Worm (Caenorhabditis elegans) whole organism, L1 larva: ENCODE data around the gene str-261.

Experiments used
- C04F5.9 ChIP-seq: sonication (generic microtip); optimal IDR thresholded peaks from 2 replicates; lab custom pipeline; 2016; ENCODE audit warnings: missing genetic modification characterization, missing compliant biosample characterization
- C16A3.4 ChIP-seq: fragments of 150-350 bp; optimal IDR thresholded peaks from 2 replicates; lab custom pipeline; 2014; ENCODE audit warnings: missing biosample characterization, missing genetic modification characterization
- C34B4.2 ChIP-seq: sonication (generic microtip); optimal IDR thresholded peaks from 2 replicates; lab custom pipeline; 2017; ENCODE audit warnings: mild to moderate bottlenecking, missing genetic modification characterization, missing compliant biosample characterization
- Y116A8C.19 ChIP-seq: sonication (generic microtip); optimal IDR thresholded peaks from 2 replicates; lab custom pipeline; 2016; ENCODE audit warnings: missing compliant biosample characterization, missing genetic modification characterization, borderline replicate concordance
- alr-1 ChIP-seq: fragments of 200-800 bp; sonication (Bioruptor generic); optimal IDR thresholded peaks from 2 replicates; lab custom pipeline; 2018; ENCODE audit warnings: borderline replicate concordance, mild to moderate bottlenecking, missing genetic modification characterization, missing compliant biosample characterization
- blmp-1 ChIP-seq: fragments of 150-350 bp; optimal IDR thresholded peaks from 2 replicates; lab custom pipeline; 2014; ENCODE audit warnings: missing biosample characterization, missing genetic modification characterization
- ceh-8 ChIP-seq: fragments of 200-800 bp; sonication (Bioruptor generic); optimal IDR thresholded peaks from 2 replicates; lab custom pipeline; 2018; ENCODE audit warnings: mild to moderate bottlenecking, missing genetic modification characterization, moderate library complexity, missing compliant biosample characterization
- dpl-1 ChIP-seq, 3 experiments: fragments of 150-350 bp in 2 of 3; sonication (generic microtip) in 1 of 3; optimal IDR thresholded peaks; 2 replicates each; lab custom pipeline; 2014 to 2017; ENCODE audit warnings: missing biosample characterization in 3 of 3, missing genetic modification characterization in 3 of 3, missing genetic modification reagents in 3 of 3
- efl-1 ChIP-seq, 4 experiments: fragments of 150-350 bp; optimal IDR thresholded peaks in 3 of 4; peaks in 1 of 4; 1 replicate in 1 of 4; 2 replicates in 3 of 4; lab custom pipeline; 2014; ENCODE audit warnings: missing biosample characterization in 2 of 4, missing genetic modification characterization in 2 of 4, missing genetic modification reagents in 2 of 4
- elt-2 ChIP-seq: sonication (generic microtip); optimal IDR thresholded peaks from 2 replicates; lab custom pipeline; 2016; ENCODE audit warnings: missing genetic modification characterization, mild to moderate bottlenecking, inconsistent platforms, missing compliant biosample characterization, missing genetic modification reagents
- elt-3 ChIP-seq, 6 experiments: fragments of 150-350 bp in 1 of 6; sonication (generic microtip); optimal IDR thresholded peaks; 2 replicates each; lab custom pipeline; 2017 to 2018; ENCODE audit warnings: missing biosample characterization in 6 of 6, missing genetic modification characterization in 6 of 6, inconsistent platforms in 1 of 6
- grh-1 ChIP-seq: fragments of 200-800 bp; sonication (Bioruptor generic); IDR thresholded peaks from 2 replicates; pipeline ENCODE4 v1.3.6; 2022; ENCODE audit warnings: missing genetic modification reagents, missing genetic modification characterization, missing compliant biosample characterization
- hlh-17 ChIP-seq: fragments of 200-800 bp; sonication (Bioruptor generic); optimal IDR thresholded peaks from 2 replicates; lab custom pipeline; 2018; ENCODE audit warnings: missing genetic modification characterization, mild to moderate bottlenecking, missing compliant biosample characterization, moderate library complexity, borderline replicate concordance
- hpl-2 ChIP-seq: fragments of 150-350 bp; optimal IDR thresholded peaks from 2 replicates; lab custom pipeline; 2014; ENCODE audit warnings: missing biosample characterization, missing genetic modification reagents, missing genetic modification characterization
- isw-1 ChIP-seq: fragments of 200-800 bp; sonication (Bioruptor generic); IDR thresholded peaks from 2 replicates; pipeline ENCODE4 v1.3.6; 2022; ENCODE audit warnings: missing genetic modification characterization, missing compliant biosample characterization
- jun-1 ChIP-seq: fragments of 150-350 bp; optimal IDR thresholded peaks from 2 replicates; lab custom pipeline; 2014; ENCODE audit warnings: missing biosample characterization, missing genetic modification reagents, missing genetic modification characterization
- lin-13 ChIP-seq: fragments of 150-350 bp; optimal IDR thresholded peaks from 2 replicates; lab custom pipeline; 2014; ENCODE audit warnings: missing biosample characterization, missing genetic modification reagents, missing genetic modification characterization
- lin-14 ChIP-seq: fragments of 200-800 bp; sonication (Bioruptor generic); optimal IDR thresholded peaks from 2 replicates; lab custom pipeline; 2018; ENCODE audit warnings: mild to moderate bottlenecking, missing genetic modification characterization, moderate library complexity, missing compliant biosample characterization
- lin-35 ChIP-seq, 2 experiments: fragments of 150-350 bp; optimal IDR thresholded peaks; 2 replicates each; lab custom pipeline; 2014; ENCODE audit warnings: missing biosample characterization in 2 of 2, missing genetic modification characterization in 2 of 2, missing genetic modification reagents in 2 of 2
- mab-9 ChIP-seq: fragments of 200-800 bp; sonication (Bioruptor generic); IDR thresholded peaks from 2 replicates; pipeline ENCODE4 v1.3.6; 2022; ENCODE audit warnings: missing genetic modification reagents, missing genetic modification characterization, missing compliant biosample characterization
- mdl-1 ChIP-seq, 2 experiments: fragments of 150-350 bp; optimal IDR thresholded peaks; 2 replicates each; lab custom pipeline; 2014 to 2017; ENCODE audit warnings: missing biosample characterization in 2 of 2, missing genetic modification characterization in 2 of 2, inconsistent platforms in 1 of 2
- nhr-11 ChIP-seq: fragments of 150-350 bp; optimal IDR thresholded peaks from 2 replicates; lab custom pipeline; 2014; ENCODE audit warnings: missing biosample characterization, missing genetic modification characterization
- nhr-19 ChIP-seq: fragments of 200-800 bp; sonication (Bioruptor generic); conservative IDR thresholded peaks from 2 replicates; pipeline ENCODE4 v1.3.6; 2022; ENCODE audit warnings: missing genetic modification characterization, missing compliant biosample characterization
- nhr-28 ChIP-seq: fragments of 150-350 bp; optimal IDR thresholded peaks from 2 replicates; lab custom pipeline; 2014; ENCODE audit warnings: missing biosample characterization, missing genetic modification characterization
- nhr-47 ChIP-seq: sonication (generic microtip); optimal IDR thresholded peaks from 2 replicates; lab custom pipeline; 2016; ENCODE audit warnings: mild to moderate bottlenecking, missing genetic modification characterization, moderate library complexity, missing compliant biosample characterization
- nhr-76 ChIP-seq: sonication (generic microtip); optimal IDR thresholded peaks from 2 replicates; lab custom pipeline; 2017; ENCODE audit warnings: missing biosample characterization, missing genetic modification characterization
- nhr-85 ChIP-seq: sonication (generic microtip); peaks from one replicate; lab custom pipeline; 2016; ENCODE audit warnings: missing genetic modification characterization, inconsistent platforms, missing compliant biosample characterization
- pax-3 ChIP-seq: fragments of 200-800 bp; sonication (Bioruptor generic); optimal IDR thresholded peaks from 2 replicates; lab custom pipeline; 2018; ENCODE audit warnings: mild to moderate bottlenecking, missing genetic modification characterization, moderate library complexity, missing compliant biosample characterization
- rnt-1 ChIP-seq: sonication (generic microtip); optimal IDR thresholded peaks from 2 replicates; lab custom pipeline; 2016; ENCODE audit warnings: mild to moderate bottlenecking, missing genetic modification characterization, moderate library complexity, missing compliant biosample characterization
- snpc-4 ChIP-seq: fragments of 150-350 bp; optimal IDR thresholded peaks from 2 replicates; lab custom pipeline; 2014; ENCODE audit warnings: missing biosample characterization, missing genetic modification characterization
- sox-4 ChIP-seq: sonication (generic microtip); optimal IDR thresholded peaks from 2 replicates; lab custom pipeline; 2016; ENCODE audit warnings: missing genetic modification characterization, missing compliant biosample characterization
- sptf-1 ChIP-seq: fragments of 150-350 bp; optimal IDR thresholded peaks from 2 replicates; lab custom pipeline; 2014; ENCODE audit warnings: missing biosample characterization, missing genetic modification characterization
- swsn-7 ChIP-seq: sonication (generic microtip); optimal IDR thresholded peaks from 2 replicates; lab custom pipeline; 2016; ENCODE audit warnings: missing genetic modification characterization, missing compliant biosample characterization
- tbx-2 ChIP-seq: sonication (generic microtip); optimal IDR thresholded peaks from 2 replicates; lab custom pipeline; 2016; ENCODE audit warnings: missing genetic modification characterization, missing compliant biosample characterization
- unc-130 ChIP-seq: fragments of 150-350 bp; optimal IDR thresholded peaks from 2 replicates; lab custom pipeline; 2017; ENCODE audit warnings: missing biosample characterization, missing genetic modification characterization, inconsistent platforms
- unc-86 ChIP-seq: sonication (generic microtip); optimal IDR thresholded peaks from 2 replicates; lab custom pipeline; 2016; ENCODE audit warnings: missing genetic modification characterization, missing compliant biosample characterization
- unc-98 ChIP-seq: fragments of 200-800 bp; sonication (Bioruptor generic); IDR thresholded peaks from 2 replicates; pipeline ENCODE4 v1.3.6; 2022; ENCODE audit warnings: missing genetic modification characterization, missing compliant biosample characterization
- vab-15 ChIP-seq: sonication (generic microtip); optimal IDR thresholded peaks from 2 replicates; lab custom pipeline; 2017; ENCODE audit warnings: missing genotype, mild to moderate bottlenecking, missing genetic modification characterization, missing compliant biosample characterization
- zag-1 ChIP-seq: fragments of 150-350 bp; optimal IDR thresholded peaks from 2 replicates; lab custom pipeline; 2014; ENCODE audit warnings: missing biosample characterization, missing genetic modification characterization
- ztf-4 ChIP-seq: fragments of 150-350 bp; optimal IDR thresholded peaks from 2 replicates; lab custom pipeline; 2014; ENCODE audit warnings: missing biosample characterization, missing genetic modification characterization

Gene str-261

DNA sequence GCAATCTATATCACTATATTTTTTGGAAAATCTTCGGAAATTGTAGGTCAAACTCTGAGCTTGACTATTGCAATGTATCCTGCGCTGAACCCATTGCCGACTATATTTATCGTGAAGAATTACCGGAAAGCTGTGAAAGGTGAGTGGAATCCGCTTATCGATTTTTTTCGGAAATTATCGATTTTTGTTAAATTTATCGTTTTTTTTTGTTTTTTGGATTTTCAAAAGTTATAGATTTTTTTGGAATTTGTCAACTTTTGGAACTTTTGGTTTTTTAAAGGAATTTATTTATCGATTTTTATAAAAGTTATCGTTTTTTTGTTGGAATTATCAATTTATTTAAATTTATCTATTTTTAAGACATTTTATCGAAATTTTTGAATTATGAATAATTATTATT, 2.4 kb downstream of the str-261 start:
- no peak for TF ChIP-seq unc-130 (tag; lab: Kevin White, UChicago)

- TF ChIP-seq Y116A8C.19 (tag; lab: Kevin White, UChicago) (no peak), nhr-11 (no peak), ceh-8 (no peak), unc-86 (no peak), lin-35 (GFP tag; optimal IDR thresholded peaks at IDR 0.05; lab: Kevin White, UChicago) (no peak), C04F5.9 (tag; lab: Kevin White, UChicago) (no peak), vab-15 (tag; lab: Kevin White, UChicago) (no peak), pax-3 (tag; lab: Kevin White, UChicago) (no peak), jun-1 (tag; lab: Kevin White, UChicago) (no peak), rnt-1 (tag; lab: Kevin White, UChicago) (no peak), C16A3.4 (tag; lab: Kevin White, UChicago) (no peak), unc-98 (no peak), C34B4.2 (tag; lab: Kevin White, UChicago) (no peak), alr-1 (tag; lab: Kevin White, UChicago) (no peak), snpc-4 (tag; lab: Kevin White, UChicago) (no peak), zag-1 (no peak)
These were observed 3.1 kb downstream of the str-261 start, which contains the start of gene str-246 for ce11 chrIII:11077404-11077803. TSS of gene str-246 (plus strand) at chrIII:11077704.

- TF ChIP-seq sptf-1 (tag; lab: Kevin White, UChicago) (no peak), blmp-1 (tag; lab: Kevin White, UChicago) (no peak), nhr-11 (no peak)
These were observed 5.1 kb downstream of the str-261 start, which contains the start of gene W09D6.4 for ce11 chrIII:11079445-11079844. TSS of gene W09D6.4 (plus strand) at chrIII:11079745.

DNA sequence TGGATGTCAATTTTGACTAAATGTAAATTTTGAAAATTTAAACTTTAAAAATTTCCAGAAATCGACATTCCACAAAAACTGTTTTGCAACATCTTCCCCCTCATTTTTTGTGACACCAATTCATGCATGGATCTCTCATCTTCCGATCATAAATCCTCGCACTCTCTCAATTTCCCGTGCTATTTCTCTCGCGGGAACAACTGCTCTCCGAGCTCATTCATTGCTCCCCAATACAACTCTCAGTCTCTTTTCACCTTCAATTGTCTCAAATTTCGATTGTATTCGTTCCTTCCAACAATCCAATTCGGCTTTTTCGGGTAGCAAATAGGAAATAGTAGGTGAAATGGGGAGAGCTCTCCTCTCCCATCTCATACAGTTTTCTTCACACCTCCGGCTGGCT, 8.3 kb downstream of the str-261 start:
- TF ChIP-seq nhr-85 (tag; lab: Kevin White, UChicago) (peak; percentile 28), Y116A8C.19 (tag; lab: Kevin White, UChicago) (no peak), efl-1 (optimal IDR thresholded peaks at IDR 0.05; lab: Kevin White, UChicago) (no peak), efl-1 (GFP tag; optimal IDR thresholded peaks at IDR 0.05 in 1 of 2; lab: Kevin White, UChicago) (peak in 1 of 2 experiments; percentile 79)
- TF ChIP-seq, all 84 proteins: peak for 2

ce11 chrIII:11083993-11084392, 9.7 kb downstream of the str-261 start:
- TF ChIP-seq lin-35 (GFP tag; optimal IDR thresholded peaks at IDR 0.05; lab: Kevin White, UChicago) (peak in 1 of 2 experiments; percentile 42), zag-1 (no peak), efl-1 (optimal IDR thresholded peaks at IDR 0.05; lab: Kevin White, UChicago) (no peak), efl-1 (GFP tag; optimal IDR thresholded peaks at IDR 0.05 in 1 of 2; lab: Kevin White, UChicago) (peak; percentile 29 to 66), sox-4 (tag; lab: Kevin White, UChicago) (no peak), blmp-1 (tag; lab: Kevin White, UChicago) (peak; percentile 28), lin-13 (GFP tag; lab: Kevin White, UChicago) (no peak), dpl-1 (GFP tag; optimal IDR thresholded peaks at IDR 0.05; lab: Kevin White, UChicago) (peak in 1 of 3 experiments; percentile 26), C16A3.4 (tag; lab: Kevin White, UChicago) (no peak), nhr-19 (no peak)

- no peak for TF ChIP-seq elt-3 (tag; optimal IDR thresholded peaks at IDR 0.05; lab: Kevin White, UChicago)
- TF ChIP-seq elt-2 (tag; lab: Kevin White, UChicago), result peak; percentile 60
- TF ChIP-seq nhr-47 (tag; lab: Kevin White, UChicago), result no peak
- no peak for TF ChIP-seq sptf-1 (tag; lab: Kevin White, UChicago)
- TF ChIP-seq unc-130 (tag; lab: Kevin White, UChicago), result no peak
- no peak for TF ChIP-seq efl-1 (optimal IDR thresholded peaks at IDR 0.05; lab: Kevin White, UChicago)
- TF ChIP-seq efl-1 (GFP tag; optimal IDR thresholded peaks at IDR 0.05 in 1 of 2; lab: Kevin White, UChicago), result peak in 1 of 2 experiments; percentile 68
- no peak for TF ChIP-seq rnt-1 (tag; lab: Kevin White, UChicago)
- TF ChIP-seq hlh-17 (GFP tag; lab: Kevin White, UChicago), result no peak
- TF ChIP-seq ztf-4 (tag; lab: Kevin White, UChicago), result no peak
- no peak for TF ChIP-seq swsn-7 (tag; lab: Kevin White, UChicago)
- peak; percentile 77 for TF ChIP-seq nhr-85 (tag; lab: Kevin White, UChicago)
- no peak for TF ChIP-seq sox-4 (tag; lab: Kevin White, UChicago)
- TF ChIP-seq nhr-28, result no peak
- TF ChIP-seq nhr-76 (tag; lab: Kevin White, UChicago), result no peak
- no peak for TF ChIP-seq hpl-2 (GFP tag; lab: Kevin White, UChicago)
- peak; percentile 55 for TF ChIP-seq lin-14 (GFP tag; lab: Kevin White, UChicago)
- no peak for TF ChIP-seq isw-1 (GFP tag; lab: Robert Waterston, UW)
- no peak for TF ChIP-seq grh-1
- TF ChIP-seq mab-9 (GFP tag; lab: Robert Waterston, UW), result no peak
- peak in 1 of 2 experiments; percentile 9 for TF ChIP-seq mdl-1 (tag; optimal IDR thresholded peaks at IDR 0.05; lab: Kevin White, UChicago)
- no peak for TF ChIP-seq tbx-2
- peak; percentile 77 for TF ChIP-seq blmp-1 (tag; lab: Kevin White, UChicago)
These were observed 13.1 kb downstream of the str-261 start for ce11 chrIII:11087442-11087841.
